Worm (Caenorhabditis elegans) whole organism, late embryonic: Measurements from ENCODE around the gene nkb-2.

ENCODE experiments used
- F13H6.1 ChIP-seq: sonication (generic microtip); optimal IDR thresholded peaks from 2 replicates; lab custom pipeline; 2016; ENCODE audit warnings: missing genetic modification characterization, missing compliant biosample characterization
- Y22D7AL.16 ChIP-seq: sonication (generic microtip); optimal IDR thresholded peaks from 2 replicates; lab custom pipeline; 2016; ENCODE audit warnings: missing genetic modification characterization, missing compliant biosample characterization
- ama-1 ChIP-seq: fragments of 150-350 bp; optimal IDR thresholded peaks from 2 replicates; lab custom pipeline; 2014
- ceh-9 ChIP-seq: sonication (generic microtip); optimal IDR thresholded peaks from 2 replicates; lab custom pipeline; 2016; ENCODE audit warnings: mild to moderate bottlenecking, missing genetic modification characterization, inconsistent platforms, missing compliant biosample characterization
- elt-2 ChIP-seq: sonication (generic microtip); optimal IDR thresholded peaks from 2 replicates; lab custom pipeline; 2016; ENCODE audit warnings: missing genetic modification reagents, missing genetic modification characterization, missing compliant biosample characterization
- hlh-13 ChIP-seq: fragments of 200-800 bp; sonication (Bioruptor generic); optimal IDR thresholded peaks from 2 replicates; lab custom pipeline; 2018; ENCODE audit warnings: mild to moderate bottlenecking, missing genetic modification characterization, missing compliant biosample characterization
- hlh-30 ChIP-seq: sonication (generic microtip); optimal IDR thresholded peaks from 2 replicates; lab custom pipeline; 2017; ENCODE audit warnings: antibody characterized with exemption, missing genetic modification characterization, missing compliant biosample characterization; ENCODE audit not compliant: insufficient read depth
- hlh-6 ChIP-seq: sonication (generic microtip); optimal IDR thresholded peaks from 2 replicates; lab custom pipeline; 2016; ENCODE audit warnings: missing genotype, missing genetic modification characterization, missing compliant biosample characterization
- lin-11 ChIP-seq: fragments of 200-800 bp; sonication (Bioruptor generic); optimal IDR thresholded peaks from 2 replicates; lab custom pipeline; 2018; ENCODE audit warnings: mild to moderate bottlenecking, missing genetic modification characterization, missing compliant biosample characterization
- pag-3 ChIP-seq: sonication (generic microtip); optimal IDR thresholded peaks from 2 replicates; lab custom pipeline; 2016; ENCODE audit warnings: missing compliant biosample characterization, missing genetic modification characterization, borderline replicate concordance
- pha-4 ChIP-seq: fragments of 150-350 bp; optimal IDR thresholded peaks from 2 replicates; lab custom pipeline; 2018; ENCODE audit warnings: missing biosample characterization, missing genetic modification reagents, missing genetic modification characterization
- pqm-1 ChIP-seq: sonication (generic microtip); optimal IDR thresholded peaks from 2 replicates; lab custom pipeline; 2016; ENCODE audit warnings: missing genetic modification characterization, missing compliant biosample characterization

ce11 chrIV:10614918-10615477 lies 24.3 kb downstream of the nkb-2 start, which contains the start of gene ptr-14:
- TF ChIP-seq F13H6.1 (tag; lab: Kevin White, UChicago) (no peak), lin-11 (tag; lab: Kevin White, UChicago) (no peak), pag-3 (tag; lab: Kevin White, UChicago) (no peak), ama-1 (lab: Kevin White, UChicago) (no peak), ceh-9 (tag; lab: Kevin White, UChicago) (no peak), pqm-1 (tag; lab: Kevin White, UChicago) (no peak), hlh-6 (no peak), hlh-13 (GFP tag; lab: Kevin White, UChicago) (no peak), Y22D7AL.16 (tag; lab: Kevin White, UChicago) (no peak), pha-4 (no peak), elt-2 (tag; lab: Kevin White, UChicago) (no peak), hlh-30 (no peak)
